Worm (Caenorhabditis elegans): ENCODE results near the gene T24E12.10.

T24E12.10 gene

DNA sequence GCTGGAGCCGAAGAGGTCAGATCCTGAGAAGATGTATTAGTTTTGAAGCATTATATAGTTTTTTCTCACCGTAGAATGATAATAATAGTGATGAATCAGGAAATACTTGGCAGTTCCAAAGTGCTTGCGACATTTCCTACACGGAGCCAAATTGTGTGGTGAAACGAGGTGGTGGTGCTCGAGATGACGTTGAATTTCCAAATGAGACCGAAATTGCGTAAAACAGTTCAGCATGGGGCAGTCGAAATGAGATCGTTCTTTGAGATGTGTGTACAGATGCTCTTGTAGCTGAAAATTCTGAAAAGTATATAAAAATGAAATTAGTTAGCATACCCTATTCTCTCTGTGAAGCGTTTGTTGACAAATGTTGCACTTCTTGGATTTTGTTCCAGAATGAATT is 45.0 kb downstream of the T24E12.10 start, which contains the start of gene C46E10.8:
C46E10.8 (minus strand) TSS at position 101 of the 400 bp plus-strand sequence.
- TF ChIP-seq sea-1 (GFP tag; conservative IDR thresholded peaks at IDR 0.05): no peak

- TF ChIP-seq sea-1 (GFP tag; conservative IDR thresholded peaks at IDR 0.05) (no peak), pes-1 (GFP tag; IDR thresholded peaks at IDR 0.05) (no peak), hmbx-1 (tag; optimal IDR thresholded peaks at IDR 0.05) (no peak), F13C5.2 (tag; optimal IDR thresholded peaks at IDR 0.05) (no peak), flt-1 (GFP tag; IDR thresholded peaks at IDR 0.05) (no peak), hnd-1 (tag; optimal IDR thresholded peaks at IDR 0.05) (no peak), tra-4 (tag; optimal IDR thresholded peaks at IDR 0.05) (no peak), scrt-1 (GFP tag; IDR thresholded peaks at IDR 0.05) (no peak), hmg-4 (GFP tag; optimal IDR thresholded peaks at IDR 0.05) (no peak), ets-7 (tag; optimal IDR thresholded peaks at IDR 0.05) (no peak), ceh-36 (tag; optimal IDR thresholded peaks at IDR 0.05) (no peak), tbx-11 (GFP tag; IDR thresholded peaks at IDR 0.05) (no peak), aly-1 (tag; optimal IDR thresholded peaks at IDR 0.05) (no peak), tbx-37 (GFP tag; conservative IDR thresholded peaks at IDR 0.05) (no peak), ama-1 (optimal IDR thresholded peaks at IDR 0.05) (no peak), ceh-13 (GFP tag; optimal IDR thresholded peaks at IDR 0.05) (no peak), B0310.2 (tag; optimal IDR thresholded peaks at IDR 0.05) (no peak)
Observed at ce11 chrII:3724175-3724715, 48.8 kb downstream of the T24E12.10 start, which contains the start of gene C46E10.1. TSS of gene C46E10.1 (plus strand) at chrII:3724225.

- TF ChIP-seq ama-1 (optimal IDR thresholded peaks at IDR 0.05): no peak
- TF ChIP-seq hmg-4 (GFP tag; optimal IDR thresholded peaks at IDR 0.05): no peak
- no peak for TF ChIP-seq ceh-13 (GFP tag; optimal IDR thresholded peaks at IDR 0.05)
- TF ChIP-seq ceh-36 (tag; optimal IDR thresholded peaks at IDR 0.05): no peak
- no peak for TF ChIP-seq scrt-1 (GFP tag; IDR thresholded peaks at IDR 0.05)
- TF ChIP-seq flt-1 (GFP tag; IDR thresholded peaks at IDR 0.05): no peak
- TF ChIP-seq hnd-1 (tag; optimal IDR thresholded peaks at IDR 0.05): no peak
- no peak for TF ChIP-seq tbx-11 (GFP tag; IDR thresholded peaks at IDR 0.05)
- no peak for TF ChIP-seq tbx-37 (GFP tag; conservative IDR thresholded peaks at IDR 0.05)
- TF ChIP-seq tra-4 (tag; optimal IDR thresholded peaks at IDR 0.05): no peak
Observed at ce11 chrII:3721016-3721415, 52.0 kb downstream of the T24E12.10 start, which contains the start of gene C46E10.3. TSS of gene C46E10.3 (plus strand) at chrII:3721316.

DNA sequence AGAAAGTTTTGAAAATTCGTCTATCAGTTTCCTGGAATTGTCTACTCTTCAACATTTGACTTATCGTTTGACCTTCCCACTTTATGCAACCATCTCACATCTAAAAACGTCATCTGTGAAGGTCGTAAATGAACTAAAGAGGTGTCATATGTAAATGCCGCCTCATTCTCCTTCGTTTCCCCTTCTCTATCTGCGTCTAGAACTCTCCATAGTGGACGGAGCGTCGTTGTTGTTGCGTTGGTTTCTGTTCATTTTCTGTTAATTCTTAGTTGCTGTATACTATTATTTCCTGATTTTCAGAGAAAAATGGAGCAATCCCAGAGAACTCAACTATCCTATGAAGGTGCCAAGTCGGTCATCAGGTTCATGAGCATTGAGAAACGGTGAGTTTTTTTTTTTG is 56.1 kb downstream of the T24E12.10 start, which contains the start of gene fbxc-52:
fbxc-52 (plus strand) TSS at position 301 of the 400 bp plus-strand sequence.
- TF ChIP-seq sea-1 (GFP tag; conservative IDR thresholded peaks at IDR 0.05) (no peak), ceh-13 (GFP tag; optimal IDR thresholded peaks at IDR 0.05) (no peak), scrt-1 (GFP tag; IDR thresholded peaks at IDR 0.05) (no peak), pes-1 (GFP tag; IDR thresholded peaks at IDR 0.05) (no peak), ets-7 (tag; optimal IDR thresholded peaks at IDR 0.05) (no peak), B0310.2 (tag; optimal IDR thresholded peaks at IDR 0.05) (no peak), ama-1 (optimal IDR thresholded peaks at IDR 0.05) (no peak), hmg-4 (GFP tag; optimal IDR thresholded peaks at IDR 0.05) (no peak), hmbx-1 (tag; optimal IDR thresholded peaks at IDR 0.05) (no peak), tbx-11 (GFP tag; IDR thresholded peaks at IDR 0.05) (no peak), F13C5.2 (tag; optimal IDR thresholded peaks at IDR 0.05) (no peak), aly-1 (tag; optimal IDR thresholded peaks at IDR 0.05) (no peak), ceh-36 (tag; optimal IDR thresholded peaks at IDR 0.05) (no peak), tra-4 (tag; optimal IDR thresholded peaks at IDR 0.05) (no peak), flt-1 (GFP tag; IDR thresholded peaks at IDR 0.05) (no peak), tbx-37 (GFP tag; conservative IDR thresholded peaks at IDR 0.05) (no peak), hnd-1 (tag; optimal IDR thresholded peaks at IDR 0.05) (no peak)

DNA sequence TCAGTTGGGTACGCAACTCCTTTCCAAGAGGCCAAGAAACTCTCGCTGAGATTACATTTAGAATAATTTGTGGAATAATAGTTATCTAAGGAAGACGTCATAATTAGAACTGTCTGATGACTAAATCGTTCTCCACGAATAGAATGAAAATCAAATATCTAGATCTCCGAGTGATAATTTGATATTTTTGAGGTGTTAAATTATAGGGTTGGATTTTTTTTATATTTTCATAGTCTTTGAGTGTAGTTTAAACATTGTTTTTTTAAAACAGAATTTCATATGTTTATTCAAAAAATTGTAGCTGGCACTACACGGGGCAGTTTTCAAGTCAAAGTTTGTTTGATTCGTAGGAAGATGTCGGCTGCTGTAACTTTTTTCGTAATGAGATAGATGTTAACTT is 56.6 kb downstream of the T24E12.10 start, which contains the start of gene srh-99:
srh-99 (minus strand) TSS at position 101 of the 400 bp plus-strand sequence.
- TF ChIP-seq hmg-4 (GFP tag; optimal IDR thresholded peaks at IDR 0.05) (no peak), B0310.2 (tag; optimal IDR thresholded peaks at IDR 0.05) (no peak), hnd-1 (tag; optimal IDR thresholded peaks at IDR 0.05) (no peak), ama-1 (optimal IDR thresholded peaks at IDR 0.05) (no peak), ets-7 (tag; optimal IDR thresholded peaks at IDR 0.05) (no peak), aly-1 (tag; optimal IDR thresholded peaks at IDR 0.05) (no peak), tra-4 (tag; optimal IDR thresholded peaks at IDR 0.05) (no peak)
